Worm (Caenorhabditis elegans): ENCODE results near the gene C25D7.9.

- TF ChIP-seq pha-2 (tag; optimal IDR thresholded peaks at IDR 0.05): no peak
- TF ChIP-seq K09A11.1 (tag; optimal IDR thresholded peaks at IDR 0.05; ENCODE audit: insufficient read depth): no peak
- TF ChIP-seq lim-6 (tag; optimal IDR thresholded peaks at IDR 0.05): no peak
- TF ChIP-seq ama-1 (optimal IDR thresholded peaks at IDR 0.05): no peak
- TF ChIP-seq tbx-2 (tag; optimal IDR thresholded peaks at IDR 0.05): no peak
- TF ChIP-seq pag-3 (tag; optimal IDR thresholded peaks at IDR 0.05; ENCODE audit: borderline replicate concordance): no peak
- TF ChIP-seq sox-2 (GFP tag; IDR thresholded peaks at IDR 0.05): no peak
- no peak for TF ChIP-seq ahr-1 (tag; optimal IDR thresholded peaks at IDR 0.05)
Measured at ce11 chrV:15028896-15029519, 35.9 kb upstream of the C25D7.9 start, which contains the start of gene F14H8.8.
